Worm (Caenorhabditis elegans) whole organism, L4 larva: ENCODE data around the gene K08F4.12.

Experiments
- ama-1 ChIP-seq: fragments of 150-350 bp; optimal IDR thresholded peaks from 2 replicates; lab custom pipeline; 2014; ENCODE audit warnings: inconsistent platforms, mixed read lengths
- dpl-1 ChIP-seq: fragments of 150-350 bp; optimal IDR thresholded peaks from 2 replicates; lab custom pipeline; 2014; ENCODE audit warnings: missing biosample characterization, missing genetic modification reagents, missing genetic modification characterization
- egl-27 ChIP-seq: sonication (generic microtip); optimal IDR thresholded peaks from 3 replicates; lab custom pipeline; 2017; ENCODE audit warnings: missing biosample characterization, missing genetic modification reagents, missing genetic modification characterization
- fkh-10 ChIP-seq: fragments of 150-350 bp; optimal IDR thresholded peaks from 2 replicates; lab custom pipeline; 2014; ENCODE audit warnings: missing biosample characterization, missing genetic modification reagents, missing genetic modification characterization
- fos-1 ChIP-seq: fragments of 150-350 bp; optimal IDR thresholded peaks from 2 replicates; lab custom pipeline; 2014; ENCODE audit warnings: missing biosample characterization, missing genetic modification characterization
- hlh-30 ChIP-seq: sonication (generic microtip); optimal IDR thresholded peaks from 2 replicates; lab custom pipeline; 2017; ENCODE audit warnings: antibody characterized with exemption, mild to moderate bottlenecking, missing genetic modification characterization, missing compliant biosample characterization; ENCODE audit not compliant: insufficient read depth
- lin-13 ChIP-seq: fragments of 150-350 bp; optimal IDR thresholded peaks from 2 replicates; lab custom pipeline; 2014; ENCODE audit warnings: missing biosample characterization, missing genetic modification reagents, missing genetic modification characterization
- mep-1 ChIP-seq: fragments of 150-350 bp; sonication (generic microtip); optimal IDR thresholded peaks from 3 replicates; lab custom pipeline; 2014; ENCODE audit warnings: missing biosample characterization, missing genetic modification characterization
- nhr-11 ChIP-seq: fragments of 150-350 bp; optimal IDR thresholded peaks from 2 replicates; lab custom pipeline; 2014; ENCODE audit warnings: missing biosample characterization, missing genetic modification characterization
- nhr-48 ChIP-seq: sonication (generic microtip); optimal IDR thresholded peaks from 2 replicates; lab custom pipeline; 2016; ENCODE audit warnings: mild to moderate bottlenecking, missing genetic modification characterization, missing compliant biosample characterization
- spr-3 ChIP-seq: fragments of 200-800 bp; sonication (Bioruptor generic); optimal IDR thresholded peaks from 2 replicates; lab custom pipeline; 2018; ENCODE audit warnings: mild to moderate bottlenecking, missing genetic modification characterization, missing compliant biosample characterization
- zag-1 ChIP-seq: fragments of 150-350 bp; optimal IDR thresholded peaks from 2 replicates; lab custom pipeline; 2014; ENCODE audit warnings: missing biosample characterization, missing genetic modification characterization
- zfp-3 ChIP-seq: fragments of 200-800 bp; sonication (Bioruptor generic); conservative IDR thresholded peaks from 2 replicates; pipeline ENCODE4 v1.3.6; 2022; ENCODE audit warnings: missing genetic modification reagents, missing genetic modification characterization, missing compliant biosample characterization

- TF ChIP-seq fos-1 (tag; lab: Kevin White, UChicago): no peak
- TF ChIP-seq nhr-11: no peak
- no peak for TF ChIP-seq zfp-3 (GFP tag; lab: Robert Waterston, UW)
- TF ChIP-seq ama-1 (lab: Kevin White, UChicago): no peak
- TF ChIP-seq mep-1 (tag; lab: Kevin White, UChicago): no peak
- TF ChIP-seq nhr-48 (tag; lab: Kevin White, UChicago): no peak
- no peak for TF ChIP-seq lin-13
- TF ChIP-seq spr-3 (GFP tag; lab: Kevin White, UChicago): no peak
- no peak for TF ChIP-seq fkh-10 (GFP tag; lab: Kevin White, UChicago)
- no peak for TF ChIP-seq dpl-1
- TF ChIP-seq egl-27: no peak
- TF ChIP-seq zag-1: no peak
- TF ChIP-seq hlh-30: no peak
These were observed 19.1 kb downstream of the K08F4.12 start for ce11 chrIV:10157034-10157433.
